Worm (Caenorhabditis elegans): ENCODE data around the gene mec-5.

- TF ChIP-seq egl-13 (tag; optimal IDR thresholded peaks at IDR 0.05) = no peak
- TF ChIP-seq xbp-1 (tag; optimal IDR thresholded peaks at IDR 0.05) = no peak
- no peak for TF ChIP-seq egl-27 (tag; optimal IDR thresholded peaks at IDR 0.05)
- TF ChIP-seq ceh-82 (tag; optimal IDR thresholded peaks at IDR 0.05) = no peak
- no peak for TF ChIP-seq fos-1 (tag; optimal IDR thresholded peaks at IDR 0.05)
- no peak for TF ChIP-seq jun-1 (tag; optimal IDR thresholded peaks at IDR 0.05)
Measured at ce11 chrX:15919372-15919771, 24.4 kb upstream of the mec-5 start, which contains the start of gene F31B9.7.
